Worm (Caenorhabditis elegans): ENCODE results near the gene ZK666.12.
A peak's percentile ranks its signal among the peaks of the same experiment; 100 is the strongest.

DNA sequence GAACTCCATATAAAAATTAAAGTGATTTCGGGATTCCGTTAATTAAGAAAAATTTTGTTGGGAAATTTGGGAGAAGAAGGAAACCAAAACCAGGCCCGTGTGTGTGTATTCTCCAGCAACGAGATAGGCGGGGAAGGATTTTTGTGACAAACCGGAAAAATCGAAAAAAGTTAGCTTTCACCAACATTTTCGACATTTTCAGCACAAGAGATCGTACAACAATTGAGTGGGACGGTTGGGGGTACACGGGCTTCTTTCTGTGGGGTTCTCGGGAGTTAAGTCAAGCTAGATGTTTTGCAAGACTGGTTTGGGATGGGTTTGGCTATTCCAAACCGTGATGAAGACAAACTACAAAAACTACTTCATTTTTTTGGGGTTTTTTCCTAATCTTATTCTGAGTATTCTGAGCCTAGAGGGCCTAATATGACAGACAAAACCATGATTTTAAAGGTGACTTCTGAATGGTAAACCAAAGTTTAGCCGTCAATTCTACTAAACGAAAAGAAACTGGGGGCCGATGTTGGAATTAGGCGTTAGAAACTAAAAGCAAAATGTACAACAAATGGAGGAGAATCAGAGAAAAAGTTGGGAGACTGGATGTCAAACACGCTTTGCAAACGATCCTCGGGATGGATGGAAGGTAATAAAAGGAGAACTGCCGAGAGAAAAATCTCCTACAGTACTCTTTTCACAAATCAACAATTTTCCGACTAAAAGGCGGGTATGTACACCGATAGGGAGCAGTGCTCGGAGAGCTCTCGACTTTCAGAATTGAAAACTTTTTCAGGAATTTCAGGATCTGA, 46.8 kb downstream of the ZK666.12 start:
- TF ChIP-seq fkh-10 (GFP tag; optimal IDR thresholded peaks at IDR 0.05) (no peak), blmp-1 (tag; optimal IDR thresholded peaks at IDR 0.05) (peak; percentile 6), nhr-237 (tag; optimal IDR thresholded peaks at IDR 0.05) (no peak), aly-2 (tag; optimal IDR thresholded peaks at IDR 0.05) (no peak), hlh-4 (tag; optimal IDR thresholded peaks at IDR 0.05) (no peak), unc-130 (tag; optimal IDR thresholded peaks at IDR 0.05) (no peak), nhr-12 (tag; optimal IDR thresholded peaks at IDR 0.05) (no peak), efl-1 (optimal IDR thresholded peaks at IDR 0.05) (peak in 1 of 2 experiments; percentile 8), efl-1 (GFP tag; optimal IDR thresholded peaks at IDR 0.05 in 1 of 2) (peak in 1 of 2 experiments; percentile 88)

All from whole organism, L1 larva.